ENCODE assay signal across 3 worm cellular contexts in the genomic region with DNA sequence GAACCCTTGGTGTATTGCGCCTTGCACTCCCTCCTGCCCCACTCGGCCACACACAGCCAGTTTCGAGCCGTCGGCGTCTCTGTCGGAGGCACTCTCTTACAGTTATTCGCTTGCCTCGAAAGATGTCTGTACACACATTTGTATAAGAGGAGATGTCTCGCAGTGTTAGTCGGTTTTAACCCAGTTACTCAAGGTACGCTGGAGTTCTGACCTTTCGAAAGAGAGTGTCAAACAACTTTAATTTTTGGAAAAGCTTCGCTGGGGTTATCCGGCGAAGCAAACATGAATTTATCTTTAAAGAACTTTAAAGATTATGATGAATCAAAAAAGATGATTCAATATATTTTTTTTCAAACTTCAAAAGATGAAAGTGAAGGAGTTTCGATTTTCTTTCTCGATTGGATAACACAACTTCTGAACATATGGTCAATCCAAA.
TF ChIP-seq lines count a peak whose summit lies in the region.

No protein-coding gene starts in this region.

TF ChIP-seq in whole organism, L1 larva, 84 proteins besides CTCF, POLR2A, EP300 and RAD21 (continued from another document and continues in another):
- peak; percentile 82 to 84 (median 82) for TF ChIP-seq dpl-1 (GFP tag; optimal IDR thresholded peaks at IDR 0.05; lab: Kevin White, UChicago)
- TF ChIP-seq ceh-88 (GFP tag; IDR thresholded peaks at IDR 0.05; lab: Robert Waterston, UW), result peak; percentile 99
- TF ChIP-seq pax-3 (tag; optimal IDR thresholded peaks at IDR 0.05; lab: Kevin White, UChicago), result peak; percentile 99
- TF ChIP-seq hpl-2 (GFP tag; optimal IDR thresholded peaks at IDR 0.05; lab: Kevin White, UChicago), result peak; percentile 99
- peak; percentile 80 for TF ChIP-seq nhr-12 (tag; optimal IDR thresholded peaks at IDR 0.05; lab: Kevin White, UChicago)
- peak; percentile 85 for TF ChIP-seq nhr-84 (tag; optimal IDR thresholded peaks at IDR 0.05; lab: Kevin White, UChicago)
- TF ChIP-seq rnt-1 (tag; optimal IDR thresholded peaks at IDR 0.05; lab: Kevin White, UChicago), result peak; percentile 98
- TF ChIP-seq ztf-4 (tag; optimal IDR thresholded peaks at IDR 0.05; lab: Kevin White, UChicago), result peak; percentile 98
- TF ChIP-seq elt-3 (tag; optimal IDR thresholded peaks at IDR 0.05; lab: Kevin White, UChicago), result peak in 5 of 6 experiments; percentile 91 to 99 (median 95)
- peak; percentile 98 for TF ChIP-seq nhr-237 (tag; optimal IDR thresholded peaks at IDR 0.05; lab: Kevin White, UChicago)
- TF ChIP-seq unc-130 (tag; optimal IDR thresholded peaks at IDR 0.05; lab: Kevin White, UChicago), result peak; percentile 98
- TF ChIP-seq unc-62 (GFP tag; optimal IDR thresholded peaks at IDR 0.05; lab: Kevin White, UChicago), result no peak
- TF ChIP-seq sup-37 (GFP tag; optimal IDR thresholded peaks at IDR 0.05; lab: Kevin White, UChicago), result peak; percentile 99
- peak; percentile 100 for TF ChIP-seq snpc-4 (tag; optimal IDR thresholded peaks at IDR 0.05; lab: Kevin White, UChicago)
- TF ChIP-seq Y116A8C.19 (tag; optimal IDR thresholded peaks at IDR 0.05; lab: Kevin White, UChicago; ENCODE audit: borderline replicate concordance), result peak; percentile 48
- TF ChIP-seq hlh-4 (tag; optimal IDR thresholded peaks at IDR 0.05; lab: Kevin White, UChicago), result peak; percentile 79
- peak; percentile 82 for TF ChIP-seq unc-30 (tag; optimal IDR thresholded peaks at IDR 0.05; lab: Kevin White, UChicago)
- peak; percentile 77 for TF ChIP-seq nhr-28 (tag; optimal IDR thresholded peaks at IDR 0.05; lab: Kevin White, UChicago)
- TF ChIP-seq mab-9 (GFP tag; IDR thresholded peaks at IDR 0.05; lab: Robert Waterston, UW), result peak; percentile 99
- TF ChIP-seq F16B12.6 (tag; optimal IDR thresholded peaks at IDR 0.05; lab: Kevin White, UChicago), result peak; percentile 75
- peak; percentile 95 for TF ChIP-seq zip-4 (GFP tag; optimal IDR thresholded peaks at IDR 0.05; lab: Kevin White, UChicago)
- peak; percentile 93 for TF ChIP-seq vab-15 (tag; optimal IDR thresholded peaks at IDR 0.05; lab: Kevin White, UChicago)
- TF ChIP-seq lin-13 (GFP tag; optimal IDR thresholded peaks at IDR 0.05; lab: Kevin White, UChicago), result peak; percentile 97
- peak; percentile 99 for TF ChIP-seq fkh-10 (GFP tag; optimal IDR thresholded peaks at IDR 0.05; lab: Kevin White, UChicago)
- TF ChIP-seq irx-1 (tag; optimal IDR thresholded peaks at IDR 0.05; lab: Kevin White, UChicago), result peak; percentile 100
- peak; percentile 72 for TF ChIP-seq ceh-90 (tag; optimal IDR thresholded peaks at IDR 0.05; lab: Kevin White, UChicago)
- peak; percentile 99 for TF ChIP-seq aly-2 (tag; optimal IDR thresholded peaks at IDR 0.05; lab: Kevin White, UChicago)
- peak; percentile 99 for TF ChIP-seq grh-1 (GFP tag; IDR thresholded peaks at IDR 0.05; lab: Robert Waterston, UW)
- peak; percentile 93 for TF ChIP-seq mef-2 (tag; optimal IDR thresholded peaks at IDR 0.05; lab: Kevin White, UChicago)
- peak; percentile 91 for TF ChIP-seq skn-1 (tag; optimal IDR thresholded peaks at IDR 0.05; lab: Kevin White, UChicago)
- TF ChIP-seq elt-2 (tag; optimal IDR thresholded peaks at IDR 0.05; lab: Kevin White, UChicago), result peak; percentile 100
- peak; percentile 81 for TF ChIP-seq C34B4.2 (tag; optimal IDR thresholded peaks at IDR 0.05; lab: Kevin White, UChicago)
- TF ChIP-seq efl-1 (optimal IDR thresholded peaks at IDR 0.05; lab: Kevin White, UChicago), result peak; percentile 92
- peak; percentile 77 to 98 for TF ChIP-seq efl-1 (GFP tag; optimal IDR thresholded peaks at IDR 0.05 in 1 of 2; lab: Kevin White, UChicago)
- peak; percentile 98 for TF ChIP-seq nhr-11 (tag; optimal IDR thresholded peaks at IDR 0.05; lab: Kevin White, UChicago)
- TF ChIP-seq ceh-82 (tag; optimal IDR thresholded peaks at IDR 0.05; lab: Kevin White, UChicago), result peak; percentile 95 to 98 (median 98)
- TF ChIP-seq egl-13 (tag; optimal IDR thresholded peaks at IDR 0.05; lab: Kevin White, UChicago), result peak; percentile 99
- TF ChIP-seq lir-3 (tag; optimal IDR thresholded peaks at IDR 0.05; lab: Kevin White, UChicago; ENCODE audit: poor library complexity), result peak; percentile 96
- TF ChIP-seq nhr-76 (tag; optimal IDR thresholded peaks at IDR 0.05; lab: Kevin White, UChicago), result peak; percentile 80
- TF ChIP-seq mep-1 (tag; optimal IDR thresholded peaks at IDR 0.05; lab: Kevin White, UChicago), result peak; percentile 99
- peak; percentile 99 for TF ChIP-seq C16A3.4 (tag; optimal IDR thresholded peaks at IDR 0.05; lab: Kevin White, UChicago)

TF ChIP-seq in whole organism, L3 larva, 47 proteins besides CTCF, POLR2A, EP300 and RAD21 (continued from another document):
- TF ChIP-seq nfya-1 (tag; optimal IDR thresholded peaks at IDR 0.05; lab: Kevin White, UChicago; ENCODE audit: insufficient read depth) (peak; percentile 99), mdl-1 (tag; optimal IDR thresholded peaks at IDR 0.05; lab: Kevin White, UChicago) (peak; percentile 75), nhr-77 (tag; optimal IDR thresholded peaks at IDR 0.05; lab: Kevin White, UChicago) (peak; percentile 96), ZK546.5 (tag; optimal IDR thresholded peaks at IDR 0.05; lab: Kevin White, UChicago) (peak; percentile 73), fkh-10 (GFP tag; optimal IDR thresholded peaks at IDR 0.05; lab: Kevin White, UChicago) (peak; percentile 100), elt-3 (tag; optimal IDR thresholded peaks at IDR 0.05; lab: Kevin White, UChicago) (peak in 2 of 3 experiments; percentile 91 to 97), R02D3.7 (tag; optimal IDR thresholded peaks at IDR 0.05; lab: Kevin White, UChicago) (peak; percentile 96), nhr-43 (tag; optimal IDR thresholded peaks at IDR 0.05; lab: Kevin White, UChicago; ENCODE audit: poor library complexity, severe bottlenecking) (peak; percentile 95), aly-2 (tag; optimal IDR thresholded peaks at IDR 0.05; lab: Kevin White, UChicago) (peak; percentile 96), ceh-9 (tag; optimal IDR thresholded peaks at IDR 0.05; lab: Kevin White, UChicago) (peak; percentile 37), sea-2 (GFP tag; optimal IDR thresholded peaks at IDR 0.05; lab: Kevin White, UChicago) (peak; percentile 52), daf-12 (tag; optimal IDR thresholded peaks at IDR 0.05; lab: Kevin White, UChicago) (peak; percentile 94), fos-1 (tag; optimal IDR thresholded peaks at IDR 0.05; lab: Kevin White, UChicago) (peak; percentile 87), pqm-1 (tag; optimal IDR thresholded peaks at IDR 0.05; lab: Kevin White, UChicago) (peak; percentile 94), jun-1 (tag; optimal IDR thresholded peaks at IDR 0.05; lab: Kevin White, UChicago) (peak; percentile 99), elt-2 (tag; optimal IDR thresholded peaks at IDR 0.05; lab: Kevin White, UChicago) (peak; percentile 99), elt-1 (tag; optimal IDR thresholded peaks at IDR 0.05; lab: Kevin White, UChicago) (peak; percentile 85), lsy-12 (tag; optimal IDR thresholded peaks at IDR 0.05; lab: Kevin White, UChicago) (peak; percentile 99), lin-15B (tag; optimal IDR thresholded peaks at IDR 0.05; lab: Kevin White, UChicago) (peak; percentile 82), ztf-11 (tag; optimal IDR thresholded peaks at IDR 0.05; lab: Kevin White, UChicago) (no peak), nhr-237 (tag; optimal IDR thresholded peaks at IDR 0.05; lab: Kevin White, UChicago) (no peak), pha-4 (tag; optimal IDR thresholded peaks at IDR 0.05; lab: Kevin White, UChicago) (peak; percentile 99), tbx-2 (tag; optimal IDR thresholded peaks at IDR 0.05; lab: Kevin White, UChicago) (peak; percentile 97), eor-1 (tag; optimal IDR thresholded peaks at IDR 0.05; lab: Kevin White, UChicago) (peak in 1 of 2 experiments; percentile 84), skn-1 (tag; optimal IDR thresholded peaks at IDR 0.05; lab: Kevin White, UChicago) (peak; percentile 96), fkh-2 (tag; optimal IDR thresholded peaks at IDR 0.05; lab: Kevin White, UChicago) (peak; percentile 82), ztf-4 (tag; optimal IDR thresholded peaks at IDR 0.05; lab: Kevin White, UChicago) (peak; percentile 79), mml-1 (tag; optimal IDR thresholded peaks at IDR 0.05; lab: Kevin White, UChicago) (no peak), nhr-12 (tag; optimal IDR thresholded peaks at IDR 0.05; lab: Kevin White, UChicago) (peak; percentile 45)
TF ChIP-seq in whole organism, L3 larva: peak in this region for 43.

TF ChIP-seq in whole organism, young adult, 124 proteins besides CTCF, POLR2A, EP300 and RAD21 (continued from another document and continues in another):
- TF ChIP-seq ztf-6 (GFP tag; IDR thresholded peaks at IDR 0.05; lab: Robert Waterston, UW), result peak; percentile 95
- peak; percentile 96 for TF ChIP-seq lin-54 (GFP tag; optimal IDR thresholded peaks at IDR 0.05; lab: Kevin White, UChicago)
- TF ChIP-seq Y79H2A.3 (GFP tag; conservative IDR thresholded peaks at IDR 0.05; lab: Robert Waterston, UW), result peak; percentile 94
- peak; percentile 95 for TF ChIP-seq gei-17 (GFP tag; optimal IDR thresholded peaks at IDR 0.05; lab: Kevin White, UChicago)
- TF ChIP-seq tlf-1 (GFP tag; optimal IDR thresholded peaks at IDR 0.05; lab: Kevin White, UChicago), result peak; percentile 99
- TF ChIP-seq lin-26 (GFP tag; IDR thresholded peaks at IDR 0.05; lab: Robert Waterston, UW), result peak; percentile 96
- peak; percentile 95 for TF ChIP-seq ceh-100 (GFP tag; IDR thresholded peaks at IDR 0.05; lab: Robert Waterston, UW)
- peak; percentile 95 for TF ChIP-seq F22D6.2 (tag; optimal IDR thresholded peaks at IDR 0.05; lab: Kevin White, UChicago)
- peak; percentile 59 for TF ChIP-seq sdz-38 (tag; optimal IDR thresholded peaks at IDR 0.05; lab: Kevin White, UChicago)
- peak; percentile 84 for TF ChIP-seq attf-3 (GFP tag; conservative IDR thresholded peaks at IDR 0.05; lab: Robert Waterston, UW)
- peak; percentile 96 for TF ChIP-seq ztf-3 (GFP tag; optimal IDR thresholded peaks at IDR 0.05; lab: Kevin White, UChicago)
- TF ChIP-seq Y53F4B.3 (GFP tag; IDR thresholded peaks at IDR 0.05; lab: Robert Waterston, UW), result peak; percentile 81
- TF ChIP-seq aptf-2 (GFP tag; conservative IDR thresholded peaks at IDR 0.05; lab: Robert Waterston, UW), result peak; percentile 73; the same call in 1 of the 2 replicates
- TF ChIP-seq ztf-28 (GFP tag; IDR thresholded peaks at IDR 0.05; lab: Robert Waterston, UW), result peak; percentile 94
- peak; percentile 87 for TF ChIP-seq mxl-1 (tag; optimal IDR thresholded peaks at IDR 0.05; lab: Kevin White, UChicago)
- peak; percentile 94 for TF ChIP-seq ets-4 (GFP tag; optimal IDR thresholded peaks at IDR 0.05; lab: Kevin White, UChicago)
- TF ChIP-seq ztf-25 (GFP tag; IDR thresholded peaks at IDR 0.05; lab: Robert Waterston, UW), result peak; percentile 80
- TF ChIP-seq madf-8 (GFP tag; conservative IDR thresholded peaks at IDR 0.05; lab: Robert Waterston, UW), result peak; percentile 84
- peak; percentile 100 for TF ChIP-seq ama-1 (optimal IDR thresholded peaks at IDR 0.05; lab: Kevin White, UChicago)
- TF ChIP-seq ama-1 (GFP tag; optimal IDR thresholded peaks at IDR 0.05; lab: Kevin White, UChicago), result peak; percentile 91 to 94
- peak; percentile 95 for TF ChIP-seq attf-5 (GFP tag; optimal IDR thresholded peaks at IDR 0.05; lab: Kevin White, UChicago)
- TF ChIP-seq mel-28 (tag; optimal IDR thresholded peaks at IDR 0.05; lab: Kevin White, UChicago; ENCODE audit: borderline replicate concordance), result peak; percentile 87
- peak; percentile 99 for TF ChIP-seq D2030.7 (GFP tag; IDR thresholded peaks at IDR 0.05; lab: Robert Waterston, UW)
- TF ChIP-seq F10E7.11 (tag; optimal IDR thresholded peaks at IDR 0.05; lab: Kevin White, UChicago), result peak; percentile 88
- TF ChIP-seq egl-44 (GFP tag; IDR thresholded peaks at IDR 0.05; lab: Robert Waterston, UW), result peak; percentile 95
- TF ChIP-seq lag-1 (GFP tag; IDR thresholded peaks at IDR 0.05; lab: Robert Waterston, UW), result peak; percentile 94
- TF ChIP-seq tbx-9 (tag; optimal IDR thresholded peaks at IDR 0.05; lab: Kevin White, UChicago; ENCODE audit: borderline replicate concordance), result no peak
- peak; percentile 94 for TF ChIP-seq T07F8.4 (tag; optimal IDR thresholded peaks at IDR 0.05; lab: Kevin White, UChicago)
- TF ChIP-seq zim-3 (tag; optimal IDR thresholded peaks at IDR 0.05; lab: Kevin White, UChicago), result peak; percentile 95
- TF ChIP-seq somi-1 (GFP tag; optimal IDR thresholded peaks at IDR 0.05; lab: Kevin White, UChicago), result peak; percentile 98
- peak; percentile 67 for TF ChIP-seq unc-62 (GFP tag; optimal IDR thresholded peaks at IDR 0.05; lab: Kevin White, UChicago)
- peak; percentile 94 for TF ChIP-seq hrde-1 (tag; optimal IDR thresholded peaks at IDR 0.05; lab: Kevin White, UChicago; ENCODE audit: borderline replicate concordance)
- peak; percentile 99 for TF ChIP-seq lin-40 (tag; optimal IDR thresholded peaks at IDR 0.05; lab: Kevin White, UChicago)
- TF ChIP-seq ztf-22 (GFP tag; optimal IDR thresholded peaks at IDR 0.05; lab: Kevin White, UChicago), result peak; percentile 98
- TF ChIP-seq B0261.1 (tag; optimal IDR thresholded peaks at IDR 0.05; lab: Kevin White, UChicago), result peak; percentile 58
- TF ChIP-seq nfyb-1 (GFP tag; IDR thresholded peaks at IDR 0.05; lab: Robert Waterston, UW), result peak; percentile 99
- TF ChIP-seq snpc-3.4 (tag; optimal IDR thresholded peaks at IDR 0.05; lab: Kevin White, UChicago), result peak; percentile 99
- peak; percentile 83 for TF ChIP-seq akir-1 (GFP tag; optimal IDR thresholded peaks at IDR 0.05; lab: Kevin White, UChicago)
- TF ChIP-seq madf-6 (GFP tag; IDR thresholded peaks at IDR 0.05; lab: Robert Waterston, UW), result peak; percentile 94
- TF ChIP-seq nhr-27 (tag; optimal IDR thresholded peaks at IDR 0.05; lab: Kevin White, UChicago), result peak; percentile 93
- peak in 2 of 3 experiments; percentile 91 to 94 for TF ChIP-seq lin-35 (GFP tag; optimal IDR thresholded peaks at IDR 0.05; lab: Kevin White, UChicago)
- peak; percentile 98 for TF ChIP-seq Y95B8A.8 (GFP tag; IDR thresholded peaks at IDR 0.05; lab: Robert Waterston, UW)
- peak; percentile 84 for TF ChIP-seq egrh-3 (GFP tag; IDR thresholded peaks at IDR 0.05; lab: Robert Waterston, UW)
- peak; percentile 76; the same call in 1 of the 2 replicates for TF ChIP-seq nfya-2 (GFP tag; IDR thresholded peaks at IDR 0.05; lab: Robert Waterston, UW)
- TF ChIP-seq ceh-91 (GFP tag; IDR thresholded peaks at IDR 0.05; lab: Robert Waterston, UW), result peak; percentile 76
- TF ChIP-seq nhr-90 (tag; optimal IDR thresholded peaks at IDR 0.05; lab: Kevin White, UChicago), result peak; percentile 91
- TF ChIP-seq madf-10 (tag; optimal IDR thresholded peaks at IDR 0.05; lab: Kevin White, UChicago), result peak; percentile 97
- peak; percentile 82 for TF ChIP-seq hsf-1 (GFP tag; IDR thresholded peaks at IDR 0.05; lab: Robert Waterston, UW)
- TF ChIP-seq attf-6 (GFP tag; IDR thresholded peaks at IDR 0.05; lab: Robert Waterston, UW), result peak; percentile 100
- TF ChIP-seq lsl-1 (GFP tag; optimal IDR thresholded peaks at IDR 0.05; lab: Kevin White, UChicago), result peak; percentile 84
- TF ChIP-seq lsy-27 (tag; optimal IDR thresholded peaks at IDR 0.05; lab: Kevin White, UChicago; ENCODE audit: borderline replicate concordance, insufficient read depth), result peak; percentile 93
- TF ChIP-seq ekl-4 (GFP tag; IDR thresholded peaks at IDR 0.05; lab: Robert Waterston, UW), result peak; percentile 99
- TF ChIP-seq nhr-179 (tag; optimal IDR thresholded peaks at IDR 0.05; lab: Kevin White, UChicago), result peak; percentile 78
- peak; percentile 87 for TF ChIP-seq F57A8.1 (GFP tag; optimal IDR thresholded peaks at IDR 0.05; lab: Kevin White, UChicago)
- peak; percentile 11 for TF ChIP-seq dpl-1 (GFP tag; optimal IDR thresholded peaks at IDR 0.05; lab: Kevin White, UChicago)
- peak; percentile 2 for TF ChIP-seq hlh-12 (tag; optimal IDR thresholded peaks at IDR 0.05; lab: Kevin White, UChicago)
- TF ChIP-seq dpff-1 (tag; optimal IDR thresholded peaks at IDR 0.05; lab: Kevin White, UChicago), result peak; percentile 81
- TF ChIP-seq rcor-1 (GFP tag; IDR thresholded peaks at IDR 0.05; lab: Robert Waterston, UW), result peak; percentile 99
- TF ChIP-seq aptf-3 (GFP tag; IDR thresholded peaks at IDR 0.05; lab: Robert Waterston, UW), result peak; percentile 81
- peak; percentile 97 for TF ChIP-seq hmg-20 (GFP tag; IDR thresholded peaks at IDR 0.05; lab: Robert Waterston, UW)
- peak; percentile 86 to 93 for TF ChIP-seq rec-8 (tag; optimal IDR thresholded peaks at IDR 0.05; lab: Kevin White, UChicago)
- peak; percentile 97 for TF ChIP-seq ceh-79 (tag; optimal IDR thresholded peaks at IDR 0.05; lab: Kevin White, UChicago)
